Worm (Caenorhabditis elegans): Measurements from ENCODE around the gene perm-2.
A peak's percentile ranks its signal among the peaks of the same experiment; 100 is the strongest.

The perm-2 gene

DNA sequence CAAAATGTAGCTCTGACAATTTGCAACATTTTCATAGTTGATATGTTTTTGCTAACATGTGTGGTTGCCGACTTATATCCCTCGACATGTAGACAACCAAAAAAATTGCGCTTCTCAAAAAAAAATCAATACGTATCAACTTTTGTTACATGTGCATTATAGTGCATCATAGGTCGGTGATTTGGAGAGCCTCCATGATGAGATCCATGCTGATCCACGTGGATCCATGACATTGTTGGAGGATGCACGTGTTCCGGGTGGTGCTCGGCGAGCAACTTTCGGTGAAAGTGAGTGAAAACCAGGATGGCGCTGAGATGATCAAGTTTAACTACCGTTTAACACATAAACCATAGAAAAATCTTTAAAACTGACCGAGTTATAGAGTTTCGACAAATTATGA lies 15.6 kb upstream of the perm-2 start:
- TF ChIP-seq unc-62 (GFP tag; optimal IDR thresholded peaks at IDR 0.05) (peak; percentile 15), ham-2 (GFP tag; optimal IDR thresholded peaks at IDR 0.05) (no peak)

- TF ChIP-seq blmp-1 (tag; optimal IDR thresholded peaks at IDR 0.05) (no peak), lin-32 (GFP tag; optimal IDR thresholded peaks at IDR 0.05) (no peak), nhr-28 (tag; optimal IDR thresholded peaks at IDR 0.05) (no peak), zip-8 (tag; optimal IDR thresholded peaks at IDR 0.05) (no peak), ceh-83 (GFP tag; optimal IDR thresholded peaks at IDR 0.05) (no peak), lin-13 (tag; optimal IDR thresholded peaks at IDR 0.05) (no peak)
Measured at ce11 chrIV:1113638-1114037, 13.0 kb upstream of the perm-2 start, which contains the start of gene srx-14. TSS of gene srx-14 (minus strand) at chrIV:1113738.

DNA sequence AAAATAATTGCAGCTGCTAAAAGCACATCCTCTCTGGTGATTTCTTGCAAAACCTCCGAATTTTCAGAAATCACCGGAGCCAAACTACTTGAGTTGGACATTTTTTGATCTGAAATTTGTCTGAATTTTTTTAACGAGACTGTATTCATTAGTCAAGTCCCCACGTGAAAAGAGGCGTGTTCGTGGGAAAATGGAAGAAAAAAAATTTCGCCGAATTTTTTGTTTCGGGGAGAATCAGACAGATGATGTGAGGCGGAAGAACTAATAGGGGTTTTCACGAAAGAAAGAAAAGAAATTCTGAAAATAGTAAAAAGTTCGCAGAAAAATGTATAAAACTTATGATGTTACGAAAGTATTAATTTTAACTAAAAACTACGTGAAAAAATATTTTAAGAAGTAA lies 8.0 kb upstream of the perm-2 start, which contains the start of gene srx-13:
Gene srx-13 (minus strand): TSS at position 101 of the 400 bp plus-strand sequence.
- no peak for TF ChIP-seq lin-13 (tag; optimal IDR thresholded peaks at IDR 0.05)
- no peak for TF ChIP-seq ceh-83 (GFP tag; optimal IDR thresholded peaks at IDR 0.05)
- TF ChIP-seq sem-2 (GFP tag; optimal IDR thresholded peaks at IDR 0.05) = no peak
- TF ChIP-seq ceh-39 (tag; optimal IDR thresholded peaks at IDR 0.05) = no peak

ce11 chrIV:1120865-1121264 lies 5.7 kb upstream of the perm-2 start:
- TF ChIP-seq unc-39 (tag; optimal IDR thresholded peaks at IDR 0.05) (no peak), mep-1 (tag; optimal IDR thresholded peaks at IDR 0.05) (no peak), lin-13 (tag; optimal IDR thresholded peaks at IDR 0.05) (no peak), cnd-1 (tag; optimal IDR thresholded peaks at IDR 0.05) (no peak), nhr-2 (tag; optimal IDR thresholded peaks at IDR 0.05) (no peak), sem-2 (GFP tag; optimal IDR thresholded peaks at IDR 0.05) (no peak), nhr-28 (tag; optimal IDR thresholded peaks at IDR 0.05) (no peak), elt-1 (tag; optimal IDR thresholded peaks at IDR 0.05; ENCODE audit: borderline replicate concordance, insufficient read depth) (no peak), nhr-76 (tag; optimal IDR thresholded peaks at IDR 0.05) (no peak), hlh-1 (tag; optimal IDR thresholded peaks at IDR 0.05) (no peak)

ce11 chrIV:1121511-1121910 lies 5.1 kb upstream of the perm-2 start:
- TF ChIP-seq elt-1 (tag; optimal IDR thresholded peaks at IDR 0.05; ENCODE audit: borderline replicate concordance, insufficient read depth) = no peak
- no peak for TF ChIP-seq tbx-8 (GFP tag; optimal IDR thresholded peaks at IDR 0.05)
- no peak for TF ChIP-seq ceh-83 (GFP tag; optimal IDR thresholded peaks at IDR 0.05)
- TF ChIP-seq ham-2 (GFP tag; optimal IDR thresholded peaks at IDR 0.05) = no peak
- TF ChIP-seq lin-13 (tag; optimal IDR thresholded peaks at IDR 0.05) = no peak
- no peak for TF ChIP-seq mep-1 (tag; optimal IDR thresholded peaks at IDR 0.05)
- no peak for TF ChIP-seq pha-4 (tag; optimal IDR thresholded peaks at IDR 0.05)
- TF ChIP-seq sptf-1 (tag; optimal IDR thresholded peaks at IDR 0.05) = no peak
- TF ChIP-seq unc-62 (GFP tag; optimal IDR thresholded peaks at IDR 0.05) = no peak
- no peak for TF ChIP-seq hlh-1 (tag; optimal IDR thresholded peaks at IDR 0.05)
- TF ChIP-seq nhr-237 (tag; optimal IDR thresholded peaks at IDR 0.05) = no peak
- TF ChIP-seq lsy-2 (tag; optimal IDR thresholded peaks at IDR 0.05) = no peak
- no peak for TF ChIP-seq bed-3 (GFP tag; optimal IDR thresholded peaks at IDR 0.05)

DNA sequence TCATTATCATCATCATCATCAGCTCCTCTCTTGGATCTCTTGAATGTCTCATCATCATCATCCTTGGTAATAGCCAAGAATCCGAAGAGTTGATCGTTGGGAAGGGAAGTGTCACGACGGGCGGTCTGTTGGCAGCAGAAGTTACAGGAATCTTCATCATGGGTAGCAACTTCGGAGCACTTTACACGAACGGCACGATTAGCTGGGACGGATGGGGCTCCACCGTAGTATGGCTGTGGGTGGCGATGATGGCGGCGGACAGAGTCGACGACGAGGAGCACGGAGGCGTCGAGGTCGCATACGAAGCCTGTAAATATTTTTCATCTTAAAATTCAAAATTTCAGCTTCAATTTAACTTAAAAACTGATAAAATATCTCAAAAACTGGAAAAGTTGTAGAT lies 3.2 kb upstream of the perm-2 start:
- no peak for TF ChIP-seq elt-1 (tag; optimal IDR thresholded peaks at IDR 0.05; ENCODE audit: borderline replicate concordance, insufficient read depth)
- TF ChIP-seq ceh-43 (GFP tag; optimal IDR thresholded peaks at IDR 0.05) = no peak
- no peak for TF ChIP-seq zip-8 (tag; optimal IDR thresholded peaks at IDR 0.05)
- no peak for TF ChIP-seq unc-39 (tag; optimal IDR thresholded peaks at IDR 0.05)
- no peak for TF ChIP-seq ces-1 (GFP tag; optimal IDR thresholded peaks at IDR 0.05)
- no peak for TF ChIP-seq unc-62 (GFP tag; optimal IDR thresholded peaks at IDR 0.05)
- no peak for TF ChIP-seq ztf-11 (tag; optimal IDR thresholded peaks at IDR 0.05)
- no peak for TF ChIP-seq sptf-1 (tag; optimal IDR thresholded peaks at IDR 0.05)
- no peak for TF ChIP-seq mab-5 (tag; optimal IDR thresholded peaks at IDR 0.05)
- no peak for TF ChIP-seq mep-1 (tag; optimal IDR thresholded peaks at IDR 0.05)
- TF ChIP-seq flh-1 (GFP tag; optimal IDR thresholded peaks at IDR 0.05) = no peak
- TF ChIP-seq nhr-12 (tag; optimal IDR thresholded peaks at IDR 0.05) = no peak
- TF ChIP-seq ceh-39 (tag; optimal IDR thresholded peaks at IDR 0.05) = no peak
- TF ChIP-seq cnd-1 (tag; optimal IDR thresholded peaks at IDR 0.05) = no peak
- TF ChIP-seq M03D4.4 (tag; optimal IDR thresholded peaks at IDR 0.05) = no peak
- no peak for TF ChIP-seq lin-32 (GFP tag; optimal IDR thresholded peaks at IDR 0.05)
- TF ChIP-seq snpc-4 (tag; optimal IDR thresholded peaks at IDR 0.05) = no peak
- TF ChIP-seq ham-2 (GFP tag; optimal IDR thresholded peaks at IDR 0.05) = no peak
